Fruit fly (Drosophila melanogaster) whole organism, embryonic: ENCODE measurements around the gene Tsp68C.

Source experiments
- BtbVII ChIP-seq: fragments of 200-800 bp; sonication (Bioruptor generic); optimal IDR thresholded peaks from 3 replicates; lab custom pipeline; 2017; ENCODE audit warnings: missing biosample characterization, mild to moderate bottlenecking, missing genetic modification characterization
- CG10267 ChIP-seq: fragments of 200-800 bp; sonication (Bioruptor generic); optimal IDR thresholded peaks from 2 replicates; lab custom pipeline; 2018; ENCODE audit warnings: missing biosample characterization, mild to moderate bottlenecking, missing genetic modification characterization, moderate library complexity
- CG10366 ChIP-seq: fragments of 200-800 bp; sonication (Bioruptor generic); IDR thresholded peaks from 2 replicates; pipeline ENCODE4 v1.3.6; 2022; ENCODE audit warnings: missing biosample characterization, missing genetic modification characterization
- CG10431 ChIP-seq: fragments of 200-800 bp; sonication (Bioruptor generic); optimal IDR thresholded peaks from 3 replicates; lab custom pipeline; 2018; ENCODE audit warnings: missing biosample characterization, mild to moderate bottlenecking, missing genetic modification characterization
- CG10543 ChIP-seq: fragments of 200-800 bp; sonication (Bioruptor generic); optimal IDR thresholded peaks from 3 replicates; lab custom pipeline; 2017; ENCODE audit warnings: missing biosample characterization, mild to moderate bottlenecking, missing genetic modification characterization, moderate library complexity
- CG12942 ChIP-seq: fragments of 200-800 bp; sonication (Bioruptor generic); optimal IDR thresholded peaks from 3 replicates; lab custom pipeline; 2016; ENCODE audit warnings: missing biosample characterization, missing genetic modification characterization
- CG1602 ChIP-seq: fragments of 200-800 bp; sonication (Bioruptor generic); optimal IDR thresholded peaks from 3 replicates; lab custom pipeline; 2016; ENCODE audit warnings: missing biosample characterization, missing genetic modification characterization
- CG16779 ChIP-seq: fragments of 200-800 bp; sonication (Bioruptor generic); IDR thresholded peaks from 2 replicates; pipeline ENCODE4 v1.3.6; 2022; ENCODE audit warnings: missing biosample characterization, missing genetic modification characterization
- CG18764 ChIP-seq: fragments of 200-800 bp; sonication (Bioruptor generic); optimal IDR thresholded peaks from 3 replicates; lab custom pipeline; 2016; ENCODE audit warnings: missing biosample characterization, missing genetic modification characterization
- CG2116 ChIP-seq: fragments of 200-800 bp; sonication (Bioruptor generic); optimal IDR thresholded peaks from 3 replicates; lab custom pipeline; 2018; ENCODE audit warnings: missing biosample characterization, mild to moderate bottlenecking, missing genetic modification characterization
- CG31224 ChIP-seq: fragments of 200-800 bp; sonication (Bioruptor generic); IDR thresholded peaks from 2 replicates; pipeline ENCODE4 v1.3.6; 2022; ENCODE audit warnings: missing biosample characterization, missing genetic modification characterization
- CG3726 ChIP-seq: fragments of 200-800 bp; sonication (Bioruptor generic); IDR thresholded peaks from 3 replicates; pipeline ENCODE4, ENCODE4 v1.3.6; 2022; ENCODE audit warnings: missing biosample characterization, missing genetic modification characterization
- CG5180 ChIP-seq: fragments of 200-800 bp; sonication (Bioruptor generic); optimal IDR thresholded peaks from 3 replicates; lab custom pipeline; 2017; ENCODE audit warnings: missing biosample characterization, missing genetic modification characterization, mild to moderate bottlenecking, moderate library complexity, missing genetic modification reagents
- CG6254 ChIP-seq: fragments of 200-800 bp; sonication (Bioruptor generic); optimal IDR thresholded peaks from 3 replicates; lab custom pipeline; 2017; ENCODE audit warnings: mild to moderate bottlenecking, missing biosample characterization, missing genetic modification reagents, missing genetic modification characterization
- CG6654 ChIP-seq: fragments of 200-800 bp; sonication (Bioruptor generic); optimal IDR thresholded peaks from 2 replicates; lab custom pipeline; 2017; ENCODE audit warnings: missing biosample characterization, mild to moderate bottlenecking, missing genetic modification characterization
- CG6765 ChIP-seq: fragments of 200-800 bp; sonication (Bioruptor generic); optimal IDR thresholded peaks from 3 replicates; lab custom pipeline; 2017; ENCODE audit warnings: missing biosample characterization, mild to moderate bottlenecking, missing genetic modification characterization
- CTCF ChIP-seq: fragments of 200-800 bp; sonication (Bioruptor generic); optimal IDR thresholded peaks from 2 replicates; lab custom pipeline; 2017; ENCODE audit warnings: missing biosample characterization, mild to moderate bottlenecking, missing genetic modification characterization, moderate library complexity
- D19A ChIP-seq: fragments of 200-800 bp; optimal IDR thresholded peaks from 3 replicates; lab custom pipeline; 2019; ENCODE audit warnings: missing biosample characterization, mild to moderate bottlenecking, missing genetic modification characterization, moderate library complexity
- Dek ChIP-seq: fragments of 200-800 bp; sonication (Bioruptor generic); optimal IDR thresholded peaks from 3 replicates; lab custom pipeline; 2019; ENCODE audit warnings: missing biosample characterization, mild to moderate bottlenecking, missing genetic modification characterization, moderate library complexity
- Dip2 ChIP-seq: fragments of 200-800 bp; sonication (Bioruptor generic); IDR thresholded peaks from 2 replicates; pipeline ENCODE4 v1.3.6; 2022; ENCODE audit warnings: missing biosample characterization, missing genetic modification characterization
- Drgx ChIP-seq: fragments of 200-800 bp; sonication (Bioruptor generic); IDR thresholded peaks from 2 replicates; pipeline ENCODE4 v1.3.6; 2022; ENCODE audit warnings: missing biosample characterization, missing genetic modification characterization
- Elba2 ChIP-seq: fragments of 200-800 bp; sonication (Bioruptor generic); optimal IDR thresholded peaks from 3 replicates; lab custom pipeline; 2016; ENCODE audit warnings: missing biosample characterization, missing genetic modification characterization
- GATAe ChIP-seq: fragments of 200-800 bp; sonication (Bioruptor generic); conservative IDR thresholded peaks from 2 replicates; pipeline ENCODE4 v1.3.6; 2022; ENCODE audit warnings: missing biosample characterization, missing genetic modification characterization
- HLH54F ChIP-seq: fragments of 200-800 bp; sonication (Bioruptor generic); optimal IDR thresholded peaks from 3 replicates; lab custom pipeline; 2016; ENCODE audit warnings: missing biosample characterization, missing genetic modification characterization
- Neu2 ChIP-seq: fragments of 200-800 bp; sonication (Bioruptor generic); optimal IDR thresholded peaks from 3 replicates; lab custom pipeline; 2016; ENCODE audit warnings: missing biosample characterization, missing genetic modification characterization, borderline replicate concordance
- Nf-YA ChIP-seq: fragments of 200-800 bp; sonication (Bioruptor generic); IDR thresholded peaks from 2 replicates; pipeline ENCODE4 v1.3.6; 2022; ENCODE audit warnings: missing biosample characterization, missing genetic modification characterization
- Sox102F ChIP-seq: fragments of 200-800 bp; sonication (Bioruptor generic); optimal IDR thresholded peaks from 2 replicates; lab custom pipeline; 2018; ENCODE audit warnings: missing biosample characterization, mild to moderate bottlenecking, missing genetic modification characterization, moderate library complexity
- Spps ChIP-seq: fragments of 200-800 bp; sonication (Bioruptor generic); optimal IDR thresholded peaks from 2 replicates; lab custom pipeline; 2018; ENCODE audit warnings: missing biosample characterization, mild to moderate bottlenecking, missing genetic modification characterization
- Usf ChIP-seq: fragments of 200-800 bp; sonication (Bioruptor generic); optimal IDR thresholded peaks from 2 replicates; lab custom pipeline; 2017; ENCODE audit warnings: missing genotype, missing biosample characterization, missing genetic modification characterization
- bbx ChIP-seq: fragments of 200-800 bp; sonication (Bioruptor generic); IDR thresholded peaks from 2 replicates; pipeline ENCODE4 v1.3.6; 2022; ENCODE audit warnings: missing biosample characterization, missing genetic modification characterization; ENCODE audit not compliant: partially characterized antibody
- bowl ChIP-seq: fragments of 200-800 bp; sonication (Bioruptor generic); IDR thresholded peaks from 2 replicates; pipeline ENCODE4 v1.3.6; 2022; ENCODE audit warnings: missing biosample characterization, missing genetic modification characterization
- ci ChIP-seq: fragments of 200-800 bp; sonication (Bioruptor generic); IDR thresholded peaks from 3 replicates; pipeline ENCODE4 v1.3.6; 2022; ENCODE audit warnings: missing biosample characterization, missing genetic modification characterization
- dpn ChIP-seq, 2 experiments: fragments of 200-800 bp; sonication (Bioruptor generic); optimal IDR thresholded peaks; 3 replicates each; lab custom pipeline; 2016; ENCODE audit warnings: missing biosample characterization in 2 of 2, missing genetic modification characterization in 2 of 2
- dysf ChIP-seq: fragments of 200-800 bp; sonication (Bioruptor generic); IDR thresholded peaks from 3 replicates; pipeline ENCODE4 v1.3.6; 2022; ENCODE audit warnings: missing biosample characterization, missing genetic modification characterization
- exex ChIP-seq: fragments of 200-800 bp; sonication (Bioruptor generic); optimal IDR thresholded peaks from 4 replicates; lab custom pipeline; 2018; ENCODE audit warnings: missing biosample characterization, mild to moderate bottlenecking, missing genetic modification characterization, moderate library complexity
- fd3F ChIP-seq: fragments of 200-800 bp; sonication (Bioruptor generic); optimal IDR thresholded peaks from 2 replicates; lab custom pipeline; 2018; ENCODE audit warnings: missing biosample characterization, mild to moderate bottlenecking, missing genetic modification characterization, moderate library complexity
- ham ChIP-seq: fragments of 200-800 bp; sonication (Bioruptor generic); IDR thresholded peaks from 2 replicates; pipeline ENCODE4 v1.3.6; 2022; ENCODE audit warnings: missing biosample characterization, missing genetic modification characterization
- hbn ChIP-seq: fragments of 200-800 bp; sonication (Bioruptor generic); IDR thresholded peaks from 2 replicates; pipeline ENCODE4 v1.3.6; 2022; ENCODE audit warnings: missing biosample characterization, missing genetic modification characterization; ENCODE audit not compliant: partially characterized antibody
- kay ChIP-seq: fragments of 200-800 bp; sonication (Bioruptor generic); optimal IDR thresholded peaks from 2 replicates; lab custom pipeline; 2016; ENCODE audit warnings: missing biosample characterization, missing genetic modification characterization
- lab ChIP-seq: fragments of 200-800 bp; sonication (Bioruptor generic); optimal IDR thresholded peaks from 3 replicates; lab custom pipeline; 2017; ENCODE audit warnings: missing biosample characterization, missing genetic modification characterization, mild to moderate bottlenecking, moderate library complexity, missing genetic modification reagents
- lilli ChIP-seq: fragments of 200-800 bp; sonication (Bioruptor generic); optimal IDR thresholded peaks from 3 replicates; lab custom pipeline; 2016; ENCODE audit warnings: missing biosample characterization, missing genetic modification characterization
- nom ChIP-seq: fragments of 200-800 bp; sonication (Bioruptor generic); optimal IDR thresholded peaks from 2 replicates; lab custom pipeline; 2017; ENCODE audit warnings: missing biosample characterization, missing genetic modification characterization, mild to moderate bottlenecking, moderate library complexity, missing genetic modification reagents
- otp ChIP-seq: fragments of 200-800 bp; sonication (Bioruptor generic); IDR thresholded peaks from 3 replicates; pipeline ENCODE4, ENCODE4 v1.3.6; 2022; ENCODE audit warnings: missing biosample characterization, missing genetic modification characterization
- sisA ChIP-seq: fragments of 200-800 bp; sonication (Bioruptor generic); IDR thresholded peaks from 2 replicates; pipeline ENCODE4 v1.3.6; 2022; ENCODE audit warnings: missing biosample characterization, missing genetic modification characterization
- sna ChIP-seq: fragments of 200-800 bp; sonication (Bioruptor generic); IDR thresholded peaks from 2 replicates; pipeline ENCODE4 v1.3.6; 2022; ENCODE audit warnings: missing biosample characterization, missing genetic modification characterization; ENCODE audit not compliant: partially characterized antibody
- so ChIP-seq: fragments of 200-800 bp; sonication (Bioruptor generic); IDR thresholded peaks from 3 replicates; pipeline ENCODE4 v1.3.6; 2022; ENCODE audit warnings: missing biosample characterization, missing genetic modification characterization
- stc ChIP-seq: fragments of 200-800 bp; sonication (Bioruptor generic); IDR thresholded peaks from 2 replicates; pipeline ENCODE4 v1.3.6; 2022; ENCODE audit warnings: missing biosample characterization, missing genetic modification characterization
- tio ChIP-seq: fragments of 200-800 bp; sonication (Bioruptor generic); optimal IDR thresholded peaks from 2 replicates; lab custom pipeline; 2017; ENCODE audit warnings: missing biosample characterization, missing genetic modification characterization, inconsistent platforms
- tup ChIP-seq: fragments of 200-800 bp; sonication (Bioruptor generic); optimal IDR thresholded peaks from 2 replicates; lab custom pipeline; 2016; ENCODE audit warnings: missing biosample characterization, mild to moderate bottlenecking, missing genetic modification characterization, moderate library complexity
- twi ChIP-seq: fragments of 200-800 bp; optimal IDR thresholded peaks from 2 replicates; lab custom pipeline; 2019; ENCODE audit warnings: missing biosample characterization, mild to moderate bottlenecking, missing genetic modification characterization, moderate library complexity
- zfh1 ChIP-seq: fragments of 200-800 bp; sonication (Bioruptor generic); IDR thresholded peaks from 3 replicates; pipeline ENCODE4 v1.3.6; 2022; ENCODE audit warnings: missing biosample characterization, missing genetic modification characterization

Tsp68C gene

DNA sequence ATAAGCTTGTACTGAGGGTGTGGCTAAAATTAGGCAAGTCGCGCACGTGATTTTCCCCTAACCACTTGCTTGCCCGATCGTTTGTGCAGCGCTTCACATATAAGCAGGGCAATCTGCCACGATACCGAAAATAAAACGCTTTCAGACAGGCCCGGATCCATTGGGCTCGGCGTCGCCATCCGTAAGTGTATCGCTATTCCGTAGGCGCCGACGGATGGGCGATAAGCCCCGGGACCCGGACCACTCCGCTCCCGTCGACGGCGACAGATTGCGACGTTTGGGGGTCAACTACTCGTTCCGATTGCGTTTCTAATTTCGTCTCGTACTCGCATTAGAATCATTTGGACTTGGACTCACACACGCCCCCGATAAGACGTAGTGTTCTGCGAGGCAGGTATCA is 18.9 kb downstream of the Tsp68C start (continued):
- TF ChIP-seq Nf-YA (GFP tag; lab: Robert Waterston, UW) (no peak), CG10267 (tag; lab: Kevin White, UChicago) (no peak), CG31224 (GFP tag; lab: Robert Waterston, UW) (peak; percentile 72), CG16779 (GFP tag; lab: Robert Waterston, UW) (peak; percentile 88), CG10543 (GFP tag; lab: Kevin White, UChicago) (no peak), CG1602 (GFP tag; lab: Kevin White, UChicago) (peak; percentile 81), CG10366 (GFP tag; lab: Robert Waterston, UW) (peak; percentile 94), CG12942 (GFP tag; lab: Kevin White, UChicago) (peak; percentile 86), CG3726 (0 out of 3 replicates have a peak, but pooled peaks have one; percentile 57), tup (GFP tag; lab: Kevin White, UChicago) (peak; percentile 73), Dek (tag; lab: Kevin White, UChicago) (peak; percentile 83), ci (GFP tag; lab: Robert Waterston, UW) (peak; percentile 95), dysf (peak; percentile 90), CG5180 (GFP tag; lab: Kevin White, UChicago) (no peak), zfh1 (peak; percentile 92), CG2116 (no peak), HLH54F (GFP tag; lab: Kevin White, UChicago) (peak; percentile 89), Drgx (GFP tag; lab: Robert Waterston, UW) (peak; percentile 71), nom (GFP tag; lab: Kevin White, UChicago) (no peak), bowl (GFP tag; lab: Robert Waterston, UW) (peak; percentile 84), lilli (GFP tag; lab: Kevin White, UChicago) (peak; percentile 92), fd3F (GFP tag; lab: Kevin White, UChicago) (peak; percentile 84), Dip2 (GFP tag; lab: Robert Waterston, UW) (no peak), CG10431 (GFP tag; lab: Kevin White, UChicago) (no peak), D19A (no peak), CG18764 (GFP tag; lab: Kevin White, UChicago) (no peak), CG6254 (GFP tag; lab: Kevin White, UChicago) (no peak), tio (GFP tag; lab: Kevin White, UChicago) (peak; percentile 52), hbn (no peak), Sox102F (GFP tag; lab: Kevin White, UChicago) (peak; percentile 86), stc (GFP tag; lab: Robert Waterston, UW) (0 out of 2 replicates have a peak, but pooled peaks have one; percentile 45), so (GFP tag; lab: Robert Waterston, UW) (peak; percentile 92), Elba2 (GFP tag; lab: Kevin White, UChicago) (no peak), CG6654 (GFP tag; lab: Kevin White, UChicago) (no peak), otp (peak; percentile 95), Spps (tag; lab: Kevin White, UChicago) (no peak), kay (GFP tag; lab: Kevin White, UChicago) (no peak), CTCF (GFP tag; lab: Kevin White, UChicago) (no peak), sisA (no peak; the same call in 1 of the 2 replicates), Neu2 (no peak), GATAe (GFP tag; lab: Robert Waterston, UW) (peak; percentile 93), CG6765 (GFP tag; lab: Kevin White, UChicago) (no peak), Usf (peak; percentile 64), ham (GFP tag; lab: Robert Waterston, UW) (peak; percentile 67; the same call in 1 of the 2 replicates), bbx (peak; percentile 76), dpn (GFP tag; optimal IDR thresholded peaks at IDR 0.05; lab: Kevin White, UChicago) (peak; percentile 91 to 96), sna (0 out of 2 replicates have a peak, but pooled peaks have one; percentile 20), BtbVII (GFP tag; lab: Kevin White, UChicago) (no peak), twi (tag; lab: Kevin White, UChicago) (peak; percentile 75), lab (GFP tag; lab: Kevin White, UChicago) (no peak), exex (tag; lab: Kevin White, UChicago) (peak; percentile 85)
